Fruit fly (Drosophila melanogaster): ENCODE results near the gene COX8.

COX8 gene

dm6 chr3L:21515823-21516715, 23.2 kb downstream of the COX8 start, which contains the start of the genes SAK and Cdk12 (continued):
- TF ChIP-seq Bgb (GFP tag; IDR thresholded peaks at IDR 0.05; ENCODE audit: partially characterized antibody) = peak; percentile 36; the same call in 1 of the 2 replicates
- peak; percentile 89 for TF ChIP-seq CG8924 (tag; optimal IDR thresholded peaks at IDR 0.05)
- TF ChIP-seq psq (GFP tag; optimal IDR thresholded peaks at IDR 0.05) = peak; percentile 63
- TF ChIP-seq Hr51 (GFP tag; optimal IDR thresholded peaks at IDR 0.05) = peak; percentile 61 to 86
- TF ChIP-seq CG3407 (GFP tag; optimal IDR thresholded peaks at IDR 0.05) = peak; percentile 73
- TF ChIP-seq Spps (tag; optimal IDR thresholded peaks at IDR 0.05) = peak; percentile 55
- TF ChIP-seq CG17328 (GFP tag; IDR thresholded peaks at IDR 0.05) = peak; percentile 74
- peak; percentile 86 for TF ChIP-seq tin (GFP tag; optimal IDR thresholded peaks at IDR 0.05)
- peak; percentile 30 for TF ChIP-seq CG1647 (GFP tag; optimal IDR thresholded peaks at IDR 0.05)
- TF ChIP-seq CG10209 (GFP tag; optimal IDR thresholded peaks at IDR 0.05) = peak; percentile 87
- TF ChIP-seq aop (GFP tag; IDR thresholded peaks at IDR 0.05) = peak; percentile 47; the same call in 1 of the 2 replicates
- TF ChIP-seq Lim3 (GFP tag; IDR thresholded peaks at IDR 0.05) = no peak
- no peak for TF ChIP-seq luna (GFP tag; optimal IDR thresholded peaks at IDR 0.05)
- TF ChIP-seq lola (GFP tag; optimal IDR thresholded peaks at IDR 0.05) = peak in 1 of 3 experiments; percentile 85
- TF ChIP-seq CrebB (tag; optimal IDR thresholded peaks at IDR 0.05) = peak; percentile 38
- TF ChIP-seq CG1529 (GFP tag; optimal IDR thresholded peaks at IDR 0.05) = peak; percentile 66
- peak; percentile 58 for TF ChIP-seq Ets97D (GFP tag; optimal IDR thresholded peaks at IDR 0.05)
- peak; percentile 86 for TF ChIP-seq CG3847 (GFP tag; IDR thresholded peaks at IDR 0.05)
- TF ChIP-seq Optix (GFP tag; IDR thresholded peaks at IDR 0.05) = peak; percentile 65; the same call in 2 of the 3 replicates
- peak; percentile 71 for TF ChIP-seq Antp (GFP tag; optimal IDR thresholded peaks at IDR 0.05)
- 0 out of 2 replicates have a peak, but pooled peaks have one; percentile 30 for TF ChIP-seq bowl (GFP tag; IDR thresholded peaks at IDR 0.05)
- TF ChIP-seq CG34422 (GFP tag; IDR thresholded peaks at IDR 0.05) = peak; percentile 77
- TF ChIP-seq CG10267 (tag; optimal IDR thresholded peaks at IDR 0.05) = peak; percentile 95
- TF ChIP-seq fd64A (GFP tag; optimal IDR thresholded peaks at IDR 0.05) = peak; percentile 16
- no peak for TF ChIP-seq gfzf (GFP tag; optimal IDR thresholded peaks at IDR 0.05)
- peak; percentile 90 for TF ChIP-seq CG13424 (tag; optimal IDR thresholded peaks at IDR 0.05)
- peak; percentile 77 for TF ChIP-seq Blimp-1 (GFP tag; optimal IDR thresholded peaks at IDR 0.05)
- peak; percentile 87 for TF ChIP-seq sug (tag; optimal IDR thresholded peaks at IDR 0.05)
- peak; percentile 83 for TF ChIP-seq dmrt99B (tag; optimal IDR thresholded peaks at IDR 0.05)
- peak; percentile 34 for TF ChIP-seq CG6683 (GFP tag; optimal IDR thresholded peaks at IDR 0.05)
- TF ChIP-seq Adf1 (GFP tag; IDR thresholded peaks at IDR 0.05) = peak; percentile 55
- TF ChIP-seq CG6813 (GFP tag; optimal IDR thresholded peaks at IDR 0.05) = peak; percentile 42
- no peak for TF ChIP-seq eyg (GFP tag; optimal IDR thresholded peaks at IDR 0.05)
- TF ChIP-seq amos (GFP tag; IDR thresholded peaks at IDR 0.05; ENCODE audit: partially characterized antibody) = peak; percentile 52
- TF ChIP-seq Doc3 (GFP tag; IDR thresholded peaks at IDR 0.05; ENCODE audit: partially characterized antibody) = peak; percentile 18; the same call in 1 of the 3 replicates
- TF ChIP-seq insv (GFP tag; optimal IDR thresholded peaks at IDR 0.05) = peak in 1 of 2 experiments; percentile 71
- peak; percentile 40; the same call in 1 of the 2 replicates for TF ChIP-seq dan (GFP tag; IDR thresholded peaks at IDR 0.05)
- TF ChIP-seq CG15479 (GFP tag; optimal IDR thresholded peaks at IDR 0.05) = peak; percentile 12
- peak; percentile 88 for TF ChIP-seq CG12155 (GFP tag; optimal IDR thresholded peaks at IDR 0.05)
- TF ChIP-seq mirr (GFP tag; optimal IDR thresholded peaks at IDR 0.05) = peak; percentile 50
- peak; percentile 76 for TF ChIP-seq CG31388 (GFP tag; optimal IDR thresholded peaks at IDR 0.05)
- TF ChIP-seq CG12219 (GFP tag; optimal IDR thresholded peaks at IDR 0.05) = peak; percentile 58
- TF ChIP-seq grn (GFP tag; optimal IDR thresholded peaks at IDR 0.05) = no peak
- peak; percentile 21; the same call in 1 of the 2 replicates for TF ChIP-seq dimm (GFP tag; IDR thresholded peaks at IDR 0.05)
- TF ChIP-seq da (GFP tag; optimal IDR thresholded peaks at IDR 0.05) = no peak
- TF ChIP-seq lilli (GFP tag; optimal IDR thresholded peaks at IDR 0.05) = peak; percentile 82
- peak; percentile 96 for TF ChIP-seq row (GFP tag; IDR thresholded peaks at IDR 0.05)

Measured in whole organism, embryonic.